Fruit fly (Drosophila melanogaster): Measurements from ENCODE around the gene CG4553.

Gene CG4553

DNA sequence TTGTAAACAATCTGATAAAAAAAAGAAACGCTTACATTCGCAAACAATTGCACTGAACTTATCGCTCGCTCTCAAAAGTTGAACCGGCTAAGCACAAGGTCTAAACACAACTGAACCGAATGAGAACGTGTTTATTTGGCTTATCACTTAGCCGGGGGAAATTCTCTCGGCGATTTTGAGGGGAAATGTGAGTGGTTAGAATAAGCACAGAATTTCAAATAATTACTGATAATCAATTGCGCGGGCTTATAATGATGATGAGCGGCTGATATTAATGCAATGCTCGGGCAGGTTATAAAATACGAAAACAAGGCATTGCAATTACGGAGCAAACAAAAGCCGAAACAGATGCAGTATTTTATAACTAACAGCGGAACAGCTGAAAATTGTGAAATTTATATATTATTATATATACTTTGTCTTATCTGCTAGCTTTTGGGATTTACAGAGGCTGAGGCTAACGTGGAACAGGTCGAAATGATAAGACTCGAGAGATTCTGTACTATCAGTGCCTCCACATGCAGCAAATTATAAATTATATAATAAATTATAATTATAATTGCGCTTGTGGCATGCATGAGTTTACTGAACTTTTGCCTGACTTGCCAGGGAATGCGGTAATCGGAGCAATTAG lies 38.2 kb downstream of the CG4553 start:
- TF ChIP-seq hbn (GFP tag; IDR thresholded peaks at IDR 0.05; ENCODE audit: partially characterized antibody) (no peak), CG4617 (GFP tag; optimal IDR thresholded peaks at IDR 0.05; ENCODE audit: borderline replicate concordance) (no peak), tgo (GFP tag; IDR thresholded peaks at IDR 0.05) (no peak), exex (tag; optimal IDR thresholded peaks at IDR 0.05) (peak; percentile 35)

DNA sequence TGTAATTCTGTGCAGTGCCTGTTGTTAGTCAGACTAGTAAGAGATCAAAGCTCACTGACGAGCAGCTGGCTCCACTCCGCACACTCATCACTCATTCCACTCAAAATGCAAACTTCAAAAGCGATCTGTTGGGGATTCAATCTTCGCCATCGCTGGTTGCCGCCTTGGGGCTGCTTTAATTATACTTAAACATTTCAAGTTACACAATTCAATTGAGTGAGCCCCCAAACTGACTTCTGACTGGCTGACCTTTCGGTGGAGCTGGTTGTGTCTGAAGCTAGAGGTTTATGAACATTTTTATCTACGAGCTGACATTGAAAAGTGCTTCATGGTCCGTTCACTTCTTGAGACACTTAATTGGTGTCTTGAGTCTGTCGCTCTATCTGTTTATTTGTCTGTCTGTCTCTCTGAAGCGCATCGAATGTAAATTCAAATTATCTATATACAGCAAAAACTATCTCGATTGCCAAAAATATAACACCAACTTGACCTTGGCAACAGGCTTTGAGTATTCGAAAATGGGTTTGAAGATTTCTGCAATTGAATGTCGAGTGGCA lies 39.4 kb downstream of the CG4553 start:
- TF ChIP-seq CG7372 (GFP tag; IDR thresholded peaks at IDR 0.05), result no peak
- peak; percentile 95 for TF ChIP-seq pros (GFP tag; optimal IDR thresholded peaks at IDR 0.05)
- no peak for TF ChIP-seq sens-2 (GFP tag; IDR thresholded peaks at IDR 0.05)
- TF ChIP-seq MBD-R2 (GFP tag; IDR thresholded peaks at IDR 0.05), result no peak
- peak; percentile 70 for TF ChIP-seq CG15269 (tag; optimal IDR thresholded peaks at IDR 0.05)
- no peak for TF ChIP-seq CG4282 (GFP tag; optimal IDR thresholded peaks at IDR 0.05)
- TF ChIP-seq z (GFP tag; IDR thresholded peaks at IDR 0.05), result peak; percentile 69; the same call in 1 of the 3 replicates
- no peak for TF ChIP-seq E2f2 (GFP tag; IDR thresholded peaks at IDR 0.05)
- peak; percentile 30 for TF ChIP-seq Nf-YC (tag; optimal IDR thresholded peaks at IDR 0.05)
- peak; percentile 35 for TF ChIP-seq sens (GFP tag)
- TF ChIP-seq chinmo (GFP tag; IDR thresholded peaks at IDR 0.05; ENCODE audit: partially characterized antibody), result peak; percentile 83; the same call in 3 of the 4 replicates

DNA sequence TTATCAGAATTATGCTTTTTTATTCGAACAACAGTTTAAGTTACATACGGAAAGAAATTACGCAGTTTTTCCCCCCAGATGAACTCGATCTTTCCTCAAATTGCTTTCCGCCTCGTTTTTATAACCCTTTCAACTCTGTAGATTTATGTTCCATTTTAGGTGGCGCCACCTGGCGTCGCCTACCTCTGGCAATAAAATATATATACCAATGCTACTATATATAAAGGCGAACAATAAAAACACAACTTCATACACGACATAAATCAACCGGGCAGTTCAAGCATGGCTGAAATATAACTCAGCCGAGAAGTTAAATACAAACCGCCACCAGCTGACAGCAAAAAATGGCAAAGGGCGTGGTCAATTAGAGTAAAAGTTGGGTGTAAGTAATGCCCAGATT lies 49.5 kb downstream of the CG4553 start:
- TF ChIP-seq CG12155 (GFP tag; optimal IDR thresholded peaks at IDR 0.05) (no peak), CTCF (GFP tag; optimal IDR thresholded peaks at IDR 0.05) (peak; percentile 69)

Data from whole organism, embryonic.